Worm (Caenorhabditis elegans): ENCODE measurements around the gene W07A12.8.

The W07A12.8 gene

ce11 chrII:9113759-9114158 lies 51.9 kb downstream of the W07A12.8 start (continued):
- TF ChIP-seq efl-3 (GFP tag; optimal IDR thresholded peaks at IDR 0.05) (no peak), alr-1 (tag; optimal IDR thresholded peaks at IDR 0.05; ENCODE audit: borderline replicate concordance) (no peak), snpc-4 (tag; optimal IDR thresholded peaks at IDR 0.05) (no peak), nhr-237 (tag; optimal IDR thresholded peaks at IDR 0.05) (no peak), unc-130 (tag; optimal IDR thresholded peaks at IDR 0.05) (peak; percentile 3), hpl-2 (GFP tag; optimal IDR thresholded peaks at IDR 0.05) (no peak), egl-27 (tag; optimal IDR thresholded peaks at IDR 0.05) (no peak), ceh-88 (GFP tag; IDR thresholded peaks at IDR 0.05) (no peak), elt-2 (tag; optimal IDR thresholded peaks at IDR 0.05) (peak; percentile 23), mep-1 (tag; optimal IDR thresholded peaks at IDR 0.05) (no peak), ztf-11 (tag; optimal IDR thresholded peaks at IDR 0.05) (no peak), lin-13 (GFP tag; optimal IDR thresholded peaks at IDR 0.05) (no peak), lin-14 (GFP tag; optimal IDR thresholded peaks at IDR 0.05) (peak; percentile 45), ceh-63 (GFP tag; optimal IDR thresholded peaks at IDR 0.05) (no peak), pag-3 (tag; optimal IDR thresholded peaks at IDR 0.05; ENCODE audit: borderline replicate concordance, insufficient read depth) (no peak), vab-15 (tag; optimal IDR thresholded peaks at IDR 0.05) (no peak), zip-4 (GFP tag; optimal IDR thresholded peaks at IDR 0.05) (no peak), fos-1 (tag; optimal IDR thresholded peaks at IDR 0.05) (no peak), ceh-82 (tag; optimal IDR thresholded peaks at IDR 0.05) (no peak), nhr-20 (tag; optimal IDR thresholded peaks at IDR 0.05) (peak; percentile 2), Y116A8C.19 (tag; optimal IDR thresholded peaks at IDR 0.05; ENCODE audit: borderline replicate concordance) (no peak), isw-1 (GFP tag; IDR thresholded peaks at IDR 0.05) (no peak), mef-2 (tag; optimal IDR thresholded peaks at IDR 0.05) (no peak), rnt-1 (tag; optimal IDR thresholded peaks at IDR 0.05) (no peak), nhr-19 (GFP tag; conservative IDR thresholded peaks at IDR 0.05) (no peak), lin-35 (GFP tag; optimal IDR thresholded peaks at IDR 0.05) (peak in 1 of 2 experiments; percentile 57), nhr-90 (tag; optimal IDR thresholded peaks at IDR 0.05; ENCODE audit: poor library complexity) (no peak), nhr-71 (tag; optimal IDR thresholded peaks at IDR 0.05) (peak; percentile 19), tbx-2 (tag; optimal IDR thresholded peaks at IDR 0.05) (peak; percentile 5), C34B4.2 (tag; optimal IDR thresholded peaks at IDR 0.05) (no peak), swsn-7 (tag; optimal IDR thresholded peaks at IDR 0.05) (no peak), nhr-85 (tag) (peak; percentile 61), fkh-10 (GFP tag; optimal IDR thresholded peaks at IDR 0.05) (no peak), mdl-1 (tag; optimal IDR thresholded peaks at IDR 0.05) (peak in 1 of 2 experiments; percentile 9), pqm-1 (tag; optimal IDR thresholded peaks at IDR 0.05) (no peak), elt-3 (tag; optimal IDR thresholded peaks at IDR 0.05) (peak in 1 of 6 experiments; percentile 45), ets-5 (GFP tag; IDR thresholded peaks at IDR 0.05) (no peak), skn-1 (tag; optimal IDR thresholded peaks at IDR 0.05) (no peak)
